Worm (Caenorhabditis elegans): ENCODE results near the gene sft-1.

DNA sequence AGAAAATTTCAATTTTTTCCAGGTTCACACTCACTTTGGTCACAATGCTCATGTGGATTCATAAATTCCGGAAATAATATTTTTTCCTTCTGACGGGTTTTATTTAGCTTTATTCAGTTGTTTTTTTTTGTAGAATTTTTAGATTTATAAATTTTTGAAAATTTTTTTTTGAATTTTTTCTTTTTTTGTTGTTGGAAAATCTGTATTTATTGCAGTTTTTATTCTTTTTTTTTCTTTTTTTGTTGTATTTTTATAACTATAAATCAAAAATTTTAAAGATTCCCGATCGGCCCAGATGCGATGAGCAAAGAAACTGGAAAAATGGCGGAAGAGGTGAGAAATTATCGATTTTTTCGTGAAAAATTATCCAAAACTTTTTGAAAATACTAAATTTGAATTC lies 5.1 kb downstream of the sft-1 start, which contains the start of gene ccep-135:
- TF ChIP-seq pag-3 (tag; optimal IDR thresholded peaks at IDR 0.05; ENCODE audit: borderline replicate concordance, insufficient read depth): no peak
- no peak for TF ChIP-seq skn-1 (tag; optimal IDR thresholded peaks at IDR 0.05)
- no peak for TF ChIP-seq fkh-8 (tag; optimal IDR thresholded peaks at IDR 0.05)
- TF ChIP-seq elt-3 (tag; optimal IDR thresholded peaks at IDR 0.05): no peak
- no peak for TF ChIP-seq blmp-1 (tag; optimal IDR thresholded peaks at IDR 0.05)
- no peak for TF ChIP-seq aha-1 (tag; optimal IDR thresholded peaks at IDR 0.05)
- no peak for TF ChIP-seq ztf-11 (tag; optimal IDR thresholded peaks at IDR 0.05)
- no peak for TF ChIP-seq fos-1 (tag; optimal IDR thresholded peaks at IDR 0.05)

All from whole organism, L1 larva.